Fruit fly (Drosophila melanogaster) whole organism, adult: ENCODE measurements around the gene unc-45.
A peak's percentile ranks its signal among the peaks of the same experiment; 100 is the strongest.

ENCODE experiments used
- CG1620 ChIP-seq: fragments of 200-800 bp; sonication (Bioruptor generic); optimal IDR thresholded peaks from 2 replicates; lab custom pipeline; 2016; ENCODE audit warnings: missing biosample characterization, missing genetic modification characterization
- CG33017 ChIP-seq: fragments of 200-800 bp; sonication (Bioruptor generic); optimal IDR thresholded peaks from 2 replicates; lab custom pipeline; 2018; ENCODE audit warnings: missing biosample characterization, mild to moderate bottlenecking, missing genetic modification characterization, moderate library complexity
- CG5204 ChIP-seq: fragments of 200-800 bp; sonication (Bioruptor generic); optimal IDR thresholded peaks from 2 replicates; lab custom pipeline; 2016; ENCODE audit warnings: missing biosample characterization, missing genetic modification characterization
- CG7045 ChIP-seq: fragments of 200-800 bp; sonication (Bioruptor generic); optimal IDR thresholded peaks from 2 replicates; lab custom pipeline; 2017; ENCODE audit warnings: missing biosample characterization, mild to moderate bottlenecking, missing genetic modification characterization
- CG7101 ChIP-seq: fragments of 200-800 bp; sonication (Bioruptor generic); optimal IDR thresholded peaks from 2 replicates; lab custom pipeline; 2018; ENCODE audit warnings: missing biosample characterization, mild to moderate bottlenecking, missing genetic modification characterization, moderate library complexity
- Clk ChIP-seq: fragments of 200-800 bp; sonication (Bioruptor generic); optimal IDR thresholded peaks from 2 replicates; lab custom pipeline; 2017; ENCODE audit warnings: missing biosample characterization, missing genetic modification characterization
- Crg-1 ChIP-seq: fragments of 200-800 bp; sonication (Bioruptor generic); optimal IDR thresholded peaks from 2 replicates; lab custom pipeline; 2016; ENCODE audit warnings: missing biosample characterization, missing genetic modification characterization
- Hr96 ChIP-seq: fragments of 200-800 bp; sonication (Bioruptor generic); optimal IDR thresholded peaks from 2 replicates; lab custom pipeline; 2016; ENCODE audit warnings: missing biosample characterization, missing genetic modification characterization
- Mnt ChIP-seq: fragments of 200-800 bp; sonication (Bioruptor generic); optimal IDR thresholded peaks from 2 replicates; lab custom pipeline; 2016; ENCODE audit warnings: missing biosample characterization, mild to moderate bottlenecking, missing genetic modification characterization
- bab1 ChIP-seq: fragments of 200-800 bp; sonication (Bioruptor generic); optimal IDR thresholded peaks from 3 replicates; lab custom pipeline; 2019; ENCODE audit warnings: missing biosample characterization, mild to moderate bottlenecking, missing genetic modification characterization, moderate library complexity
- cic ChIP-seq: fragments of 200-800 bp; sonication (Bioruptor generic); optimal IDR thresholded peaks from 2 replicates; lab custom pipeline; 2017; ENCODE audit warnings: missing biosample characterization, mild to moderate bottlenecking, missing genetic modification characterization, moderate library complexity
- kay ChIP-seq: fragments of 200-800 bp; sonication (Bioruptor generic); peaks from one replicate; lab custom pipeline; 2016; ENCODE audit warnings: missing biosample characterization, missing genetic modification characterization, borderline replicate concordance
- pad ChIP-seq: fragments of 200-800 bp; sonication (Bioruptor generic); optimal IDR thresholded peaks from 3 replicates; lab custom pipeline; 2017; ENCODE audit warnings: missing biosample characterization, missing genetic modification characterization, mild to moderate bottlenecking, moderate library complexity, missing genetic modification reagents
- tj ChIP-seq: fragments of 200-800 bp; sonication (Bioruptor generic); optimal IDR thresholded peaks from 3 replicates; lab custom pipeline; 2017; ENCODE audit warnings: missing biosample characterization, mild to moderate bottlenecking, missing genetic modification characterization, moderate library complexity

DNA sequence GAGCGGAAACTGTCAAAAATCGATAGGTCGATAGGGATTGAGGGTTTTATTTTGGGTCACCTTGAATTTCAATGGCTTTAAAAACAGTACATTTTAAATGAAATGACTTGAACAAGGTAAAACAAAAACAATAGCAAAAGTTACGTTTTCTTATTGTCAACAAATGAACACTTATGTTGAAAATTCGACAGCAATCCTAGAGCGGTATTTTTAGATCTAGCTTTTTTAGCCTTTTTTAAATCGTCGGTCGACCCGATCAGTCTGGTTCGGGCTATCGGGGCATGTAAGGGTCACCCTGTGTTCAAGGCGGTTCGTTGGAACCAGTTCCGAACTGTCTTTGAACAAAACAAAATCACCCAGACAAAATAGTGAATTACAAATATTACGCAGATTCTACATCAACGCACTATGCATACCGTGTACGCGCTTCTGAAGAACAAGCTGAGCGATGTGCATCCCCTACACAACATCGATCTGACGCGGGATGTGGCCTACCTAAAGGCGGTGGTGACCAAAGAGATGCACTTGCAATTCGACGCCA is 24.0 kb upstream of the unc-45 start, which contains the start of the genes CG11052 and CG3223:
- TF ChIP-seq cic (GFP tag; lab: Kevin White, UChicago): no peak
- no peak for TF ChIP-seq Crg-1 (GFP tag; lab: Kevin White, UChicago)
- TF ChIP-seq CG5204: no peak
- TF ChIP-seq tj (GFP tag; lab: Kevin White, UChicago): no peak
- TF ChIP-seq CG33017 (tag; lab: Kevin White, UChicago): no peak
- no peak for TF ChIP-seq pad (GFP tag; lab: Kevin White, UChicago)
- no peak for TF ChIP-seq Mnt (GFP tag; lab: Kevin White, UChicago)
- TF ChIP-seq Clk (GFP tag; lab: Kevin White, UChicago): no peak
- no peak for TF ChIP-seq CG1620
- no peak for TF ChIP-seq CG7101 (tag; lab: Kevin White, UChicago)
- TF ChIP-seq bab1 (GFP tag; lab: Kevin White, UChicago): peak; percentile 45
- no peak for TF ChIP-seq Hr96
- no peak for TF ChIP-seq CG7045 (GFP tag; lab: Kevin White, UChicago)
- TF ChIP-seq kay (GFP tag; lab: Kevin White, UChicago): no peak
